Fruit fly (Drosophila melanogaster) whole organism: ENCODE results near the gene Cbl.

Experiments
- CG8478 ChIP-seq: fragments of >200 bp; optimal IDR thresholded peaks from 2 replicates; lab custom pipeline; 2018; ENCODE audit warnings: inconsistent platforms
- EcR ChIP-seq, 2 experiments: fragments of >200 bp; optimal IDR thresholded peaks; 2 replicates each; lab custom pipeline; 2017; ENCODE audit warnings: missing biosample characterization in 2 of 2, missing genetic modification characterization in 2 of 2, missing genetic modification reagents in 2 of 2
- pan ChIP-seq: fragments of >200 bp; optimal IDR thresholded peaks from 2 replicates; lab custom pipeline; 2017
- psq ChIP-seq: fragments of >200 bp; optimal IDR thresholded peaks from 2 replicates; lab custom pipeline; 2017

- TF ChIP-seq psq (no peak), pan (no peak), CG8478 (lab: Kevin White, UChicago) (no peak), EcR (GFP tag; optimal IDR thresholded peaks at IDR 0.05; lab: Kevin White, UChicago) (no peak)
Observed at dm6 chr3L:8412725-8413124, 12.0 kb upstream of the Cbl start, which contains the start of the genes Oseg1 and mtrm.
